Fruit fly (Drosophila melanogaster): ENCODE measurements around the gene Axn.

Gene Axn

dm6 chr3R:30058057-30058868 is 35.6 kb downstream of the Axn start, which contains the start of gene sima (continued):
- TF ChIP-seq CG8290 (GFP tag; optimal IDR thresholded peaks at IDR 0.05) (no peak), CG8290 (tag; optimal IDR thresholded peaks at IDR 0.05) (peak in 1 of 2 experiments; percentile 66), Doc2 (GFP tag; IDR thresholded peaks at IDR 0.05) (no peak), CG6175 (GFP tag; IDR thresholded peaks at IDR 0.05) (no peak), CG13624 (GFP tag; optimal IDR thresholded peaks at IDR 0.05) (peak; percentile 58), CG3726 (GFP tag; IDR thresholded peaks at IDR 0.05) (no peak), Sry-δ (GFP tag; optimal IDR thresholded peaks at IDR 0.05) (peak; percentile 27), CG6689 (GFP tag; IDR thresholded peaks at IDR 0.05) (no peak), Sox102F (GFP tag; optimal IDR thresholded peaks at IDR 0.05) (no peak), gt (GFP tag; IDR thresholded peaks at IDR 0.05) (no peak), sd (tag; optimal IDR thresholded peaks at IDR 0.05) (no peak), CG14050 (GFP tag; IDR thresholded peaks at IDR 0.05) (no peak), CG11695 (GFP tag; IDR thresholded peaks at IDR 0.05) (0 out of 3 replicates have a peak, but pooled peaks have one; percentile 34), CG7839 (tag; optimal IDR thresholded peaks at IDR 0.05) (peak; percentile 47), CG11085 (GFP tag; IDR thresholded peaks at IDR 0.05) (no peak), CG6765 (GFP tag; optimal IDR thresholded peaks at IDR 0.05) (peak; percentile 37), sr (GFP tag; IDR thresholded peaks at IDR 0.05) (no peak), CG32772 (GFP tag; IDR thresholded peaks at IDR 0.05) (no peak), CG9876 (GFP tag; optimal IDR thresholded peaks at IDR 0.05) (no peak), zfh1 (GFP tag; IDR thresholded peaks at IDR 0.05) (0 out of 3 replicates have a peak, but pooled peaks have one; percentile 32), CG13775 (GFP tag; optimal IDR thresholded peaks at IDR 0.05) (no peak), CG2875 (GFP tag; optimal IDR thresholded peaks at IDR 0.05) (no peak), CG11560 (tag; IDR thresholded peaks at IDR 0.05) (no peak), PHDP (tag; optimal IDR thresholded peaks at IDR 0.05) (no peak), NC2α (GFP tag; optimal IDR thresholded peaks at IDR 0.05) (no peak), HLH54F (GFP tag; optimal IDR thresholded peaks at IDR 0.05) (peak; percentile 32), scrt (GFP tag; optimal IDR thresholded peaks at IDR 0.05) (peak; percentile 5), pros (GFP tag; optimal IDR thresholded peaks at IDR 0.05) (no peak), Ptx1 (GFP tag; IDR thresholded peaks at IDR 0.05) (peak; percentile 52; the same call in 1 of the 2 replicates), gcm2 (GFP tag; optimal IDR thresholded peaks at IDR 0.05) (no peak), Hey (tag; optimal IDR thresholded peaks at IDR 0.05) (no peak), CG17912 (GFP tag; optimal IDR thresholded peaks at IDR 0.05) (no peak), ap (GFP tag; IDR thresholded peaks at IDR 0.05) (no peak), CG10431 (GFP tag; optimal IDR thresholded peaks at IDR 0.05) (no peak), CG8924 (tag; optimal IDR thresholded peaks at IDR 0.05) (peak; percentile 55), stc (GFP tag; IDR thresholded peaks at IDR 0.05) (0 out of 2 replicates have a peak, but pooled peaks have one; percentile 17), CG1024 (GFP tag; IDR thresholded peaks at IDR 0.05) (no peak), twi (tag; optimal IDR thresholded peaks at IDR 0.05) (peak; percentile 35), CG3995 (GFP tag; optimal IDR thresholded peaks at IDR 0.05) (peak; percentile 82), disco-r (GFP tag; optimal IDR thresholded peaks at IDR 0.05) (no peak), Deaf1 (tag; optimal IDR thresholded peaks at IDR 0.05) (peak; percentile 30), CG17802 (tag; optimal IDR thresholded peaks at IDR 0.05) (no peak), grau (tag; optimal IDR thresholded peaks at IDR 0.05) (peak; percentile 99), lola (GFP tag; optimal IDR thresholded peaks at IDR 0.05) (no peak), en (GFP tag; optimal IDR thresholded peaks at IDR 0.05) (no peak), Dad (GFP tag; optimal IDR thresholded peaks at IDR 0.05) (peak; percentile 14), zen (tag; optimal IDR thresholded peaks at IDR 0.05) (no peak), CG4360 (GFP tag; IDR thresholded peaks at IDR 0.05) (no peak; the same call in 1 of the 2 replicates), jigr1 (GFP tag; IDR thresholded peaks at IDR 0.05) (no peak), CG30020 (tag; optimal IDR thresholded peaks at IDR 0.05) (peak; percentile 40), CG12236 (GFP tag; optimal IDR thresholded peaks at IDR 0.05) (no peak)

All from whole organism, embryonic.